Fruit fly (Drosophila melanogaster): ENCODE data around the gene CG31251.
A peak's percentile ranks its signal among the peaks of the same experiment; 100 is the strongest.

The CG31251 gene

DNA sequence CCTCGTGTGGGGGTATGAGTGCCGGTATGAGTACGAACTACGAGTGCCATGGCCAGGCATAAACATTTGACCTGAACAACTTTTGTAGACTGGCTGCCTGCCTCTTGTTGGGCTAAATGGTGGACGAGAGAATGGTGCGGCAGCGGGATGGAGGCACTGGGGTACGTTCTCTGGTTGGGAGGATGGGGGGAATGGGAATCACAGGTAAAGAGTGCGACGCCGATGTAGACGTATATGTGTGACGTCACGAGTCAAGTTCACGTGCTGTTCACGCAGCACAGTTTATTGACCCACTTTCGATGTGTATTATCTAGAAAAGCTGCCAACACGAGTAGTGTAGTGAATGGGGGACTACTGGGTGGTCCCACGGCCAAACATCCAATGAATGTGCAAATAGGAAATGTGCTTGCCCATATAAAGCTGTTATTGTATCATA lies 22.3 kb upstream of the CG31251 start (continued):
- TF ChIP-seq Mrtf (GFP tag; IDR thresholded peaks at IDR 0.05): no peak
- TF ChIP-seq kni (GFP tag; optimal IDR thresholded peaks at IDR 0.05): peak; percentile 48
- TF ChIP-seq lbe (GFP tag; optimal IDR thresholded peaks at IDR 0.05): no peak
- 0 out of 4 replicates have a peak, but pooled peaks have one; percentile 42 for TF ChIP-seq chinmo (GFP tag; IDR thresholded peaks at IDR 0.05; ENCODE audit: partially characterized antibody)
- no peak for TF ChIP-seq Lpt (GFP tag; optimal IDR thresholded peaks at IDR 0.05)
- TF ChIP-seq cwo (GFP tag; optimal IDR thresholded peaks at IDR 0.05): peak; percentile 98
- TF ChIP-seq HLH3B (GFP tag; IDR thresholded peaks at IDR 0.05): no peak
- no peak for TF ChIP-seq CG3281 (GFP tag; optimal IDR thresholded peaks at IDR 0.05)
- TF ChIP-seq Hr78 (GFP tag; optimal IDR thresholded peaks at IDR 0.05): peak in 1 of 2 experiments; percentile 78
- no peak for TF ChIP-seq az2 (GFP tag; optimal IDR thresholded peaks at IDR 0.05)
- peak; percentile 28 for TF ChIP-seq abd-A (tag; optimal IDR thresholded peaks at IDR 0.05)
- no peak for TF ChIP-seq row (GFP tag; IDR thresholded peaks at IDR 0.05)
- no peak for TF ChIP-seq CG12299 (tag; optimal IDR thresholded peaks at IDR 0.05)
- peak; percentile 44 for TF ChIP-seq CG5180 (GFP tag; optimal IDR thresholded peaks at IDR 0.05)
- peak; percentile 36 for TF ChIP-seq Deaf1 (tag; optimal IDR thresholded peaks at IDR 0.05)
- TF ChIP-seq Ptx1 (GFP tag; IDR thresholded peaks at IDR 0.05): no peak
- no peak for TF ChIP-seq CG18011 (GFP tag; optimal IDR thresholded peaks at IDR 0.05)
- TF ChIP-seq sug (tag; optimal IDR thresholded peaks at IDR 0.05): peak; percentile 14
- no peak for TF ChIP-seq dm (GFP tag; optimal IDR thresholded peaks at IDR 0.05)
- TF ChIP-seq CG32772 (GFP tag; IDR thresholded peaks at IDR 0.05): no peak
- TF ChIP-seq ken (GFP tag; IDR thresholded peaks at IDR 0.05): no peak
- no peak for TF ChIP-seq tup (GFP tag; optimal IDR thresholded peaks at IDR 0.05)
- no peak for TF ChIP-seq Asciz (GFP tag; optimal IDR thresholded peaks at IDR 0.05)
- no peak for TF ChIP-seq HLH54F (GFP tag; optimal IDR thresholded peaks at IDR 0.05)
- TF ChIP-seq tin (GFP tag; optimal IDR thresholded peaks at IDR 0.05): no peak
- no peak for TF ChIP-seq CG12219 (GFP tag; optimal IDR thresholded peaks at IDR 0.05)
- no peak for TF ChIP-seq Poxn (GFP tag; IDR thresholded peaks at IDR 0.05)
- no peak for TF ChIP-seq CG14050 (GFP tag; IDR thresholded peaks at IDR 0.05)
- peak; percentile 54 for TF ChIP-seq lab (GFP tag; optimal IDR thresholded peaks at IDR 0.05)
- TF ChIP-seq CG14441 (GFP tag; IDR thresholded peaks at IDR 0.05): no peak
- TF ChIP-seq CG12659 (GFP tag; optimal IDR thresholded peaks at IDR 0.05): no peak
- TF ChIP-seq fu2 (GFP tag; optimal IDR thresholded peaks at IDR 0.05): no peak
- TF ChIP-seq Six4 (GFP tag; optimal IDR thresholded peaks at IDR 0.05): no peak
- no peak for TF ChIP-seq B-H1 (GFP tag; IDR thresholded peaks at IDR 0.05)
- TF ChIP-seq CG13424 (tag; optimal IDR thresholded peaks at IDR 0.05): no peak
- TF ChIP-seq cato (GFP tag; optimal IDR thresholded peaks at IDR 0.05; ENCODE audit: borderline replicate concordance): no peak
- TF ChIP-seq CG4360 (GFP tag; IDR thresholded peaks at IDR 0.05): no peak
- TF ChIP-seq CG14965 (GFP tag; optimal IDR thresholded peaks at IDR 0.05; ENCODE audit: borderline replicate concordance): no peak
- no peak for TF ChIP-seq Xrp1 (GFP tag; IDR thresholded peaks at IDR 0.05)
- TF ChIP-seq CG15514 (GFP tag; optimal IDR thresholded peaks at IDR 0.05): no peak
- TF ChIP-seq Dll (GFP tag; IDR thresholded peaks at IDR 0.05; ENCODE audit: partially characterized antibody): no peak
- no peak for TF ChIP-seq CG5245 (GFP tag; optimal IDR thresholded peaks at IDR 0.05)
- TF ChIP-seq Hr51 (GFP tag; optimal IDR thresholded peaks at IDR 0.05): no peak
- 0 out of 3 replicates have a peak, but pooled peaks have one; percentile 27 for TF ChIP-seq gce (GFP tag; IDR thresholded peaks at IDR 0.05)
- TF ChIP-seq CG6175 (GFP tag; IDR thresholded peaks at IDR 0.05): 0 out of 3 replicates have a peak, but pooled peaks have one; percentile 35
- peak; percentile 90 for TF ChIP-seq CG12769 (tag; optimal IDR thresholded peaks at IDR 0.05)
- no peak for TF ChIP-seq CG6683 (GFP tag; optimal IDR thresholded peaks at IDR 0.05)
- no peak for TF ChIP-seq Rx (GFP tag; IDR thresholded peaks at IDR 0.05)
- TF ChIP-seq CG2678 (tag; optimal IDR thresholded peaks at IDR 0.05): no peak
- 0 out of 2 replicates have a peak, but pooled peaks have one; percentile 5 for TF ChIP-seq CG3847 (GFP tag; IDR thresholded peaks at IDR 0.05)
